Worm (Caenorhabditis elegans) whole organism, young adult: ENCODE data around the gene sre-9.
A peak's percentile ranks its signal among the peaks of the same experiment; 100 is the strongest.

Source experiments
- B0019.2 ChIP-seq: fragments of 200-800 bp; sonication (Bioruptor generic); conservative IDR thresholded peaks from 2 replicates; pipeline ENCODE4 v1.3.6; 2022; ENCODE audit warnings: missing genetic modification reagents, missing genetic modification characterization, missing compliant biosample characterization
- B0035.1 ChIP-seq: sonication (generic microtip); optimal IDR thresholded peaks from 2 replicates; lab custom pipeline; 2016; ENCODE audit warnings: missing genetic modification characterization, mild to moderate bottlenecking, missing compliant biosample characterization, missing genotype, missing genetic modification reagents
- D2030.7 ChIP-seq: fragments of 200-800 bp; sonication (Bioruptor generic); IDR thresholded peaks from 2 replicates; pipeline ENCODE4 v1.3.6; 2022; ENCODE audit warnings: missing genetic modification reagents, missing genetic modification characterization, missing compliant biosample characterization
- F22D6.2 ChIP-seq: sonication (generic microtip); optimal IDR thresholded peaks from 2 replicates; lab custom pipeline; 2016; ENCODE audit warnings: mild to moderate bottlenecking, missing genetic modification characterization, missing compliant biosample characterization
- F33H1.4 ChIP-seq: fragments of 200-800 bp; sonication (Bioruptor generic); IDR thresholded peaks from 2 replicates; pipeline ENCODE4 v1.3.6; 2022; ENCODE audit warnings: missing genetic modification reagents, missing genetic modification characterization, missing compliant biosample characterization
- F39B2.1 ChIP-seq: fragments of 200-800 bp; sonication (Bioruptor generic); IDR thresholded peaks from 2 replicates; pipeline ENCODE4 v1.3.6; 2022; ENCODE audit warnings: missing genetic modification reagents, missing genetic modification characterization, missing compliant biosample characterization
- F57A8.1 ChIP-seq: fragments of 200-800 bp; sonication (Bioruptor generic); optimal IDR thresholded peaks from 2 replicates; lab custom pipeline; 2018; ENCODE audit warnings: mild to moderate bottlenecking, missing genetic modification characterization, moderate library complexity, missing compliant biosample characterization
- K11D2.4 ChIP-seq: fragments of 200-800 bp; sonication (Bioruptor generic); IDR thresholded peaks from 2 replicates; pipeline ENCODE4 v1.3.6; 2022; ENCODE audit warnings: missing genetic modification reagents, missing genetic modification characterization, missing compliant biosample characterization
- T07F8.4 ChIP-seq: sonication (generic microtip); optimal IDR thresholded peaks from 2 replicates; lab custom pipeline; 2016; ENCODE audit warnings: mild to moderate bottlenecking, missing genetic modification characterization, moderate library complexity, missing compliant biosample characterization
- Y67H2A.10 ChIP-seq: fragments of 200-800 bp; sonication (Bioruptor generic); conservative IDR thresholded peaks from 2 replicates; pipeline ENCODE4 v1.3.6; 2022; ENCODE audit warnings: missing genetic modification reagents, missing genetic modification characterization, missing compliant biosample characterization
- Y95B8A.8 ChIP-seq: fragments of 200-800 bp; sonication (Bioruptor generic); IDR thresholded peaks from 2 replicates; pipeline ENCODE4 v1.3.6; 2022; ENCODE audit warnings: missing genetic modification reagents, missing genetic modification characterization, missing compliant biosample characterization
- aptf-3 ChIP-seq: fragments of 200-800 bp; sonication (Bioruptor generic); IDR thresholded peaks from 2 replicates; pipeline ENCODE4 v1.3.6; 2022; ENCODE audit warnings: missing genetic modification characterization, missing compliant biosample characterization
- attf-6 ChIP-seq: fragments of 200-800 bp; sonication (Bioruptor generic); IDR thresholded peaks from 2 replicates; pipeline ENCODE4 v1.3.6; 2022; ENCODE audit warnings: missing genetic modification reagents, missing genetic modification characterization, missing compliant biosample characterization
- bed-2 ChIP-seq: fragments of 200-800 bp; sonication (Bioruptor generic); IDR thresholded peaks from 2 replicates; pipeline ENCODE4 v1.3.6; 2022; ENCODE audit warnings: missing genetic modification reagents, missing genetic modification characterization, missing compliant biosample characterization
- cebp-2 ChIP-seq: fragments of 200-800 bp; sonication (Bioruptor generic); IDR thresholded peaks from 2 replicates; pipeline ENCODE4 v1.3.6; 2022; ENCODE audit warnings: missing genetic modification characterization, missing compliant biosample characterization
- ceh-58 ChIP-seq: fragments of 200-800 bp; sonication (Bioruptor generic); IDR thresholded peaks from 2 replicates; pipeline ENCODE4 v1.3.6; 2022; ENCODE audit warnings: missing genetic modification characterization, missing compliant biosample characterization
- ceh-79 ChIP-seq: sonication (generic microtip); optimal IDR thresholded peaks from 2 replicates; lab custom pipeline; 2017; ENCODE audit warnings: mild to moderate bottlenecking, missing genetic modification characterization, missing compliant biosample characterization
- ceh-91 ChIP-seq: fragments of 200-800 bp; sonication (Bioruptor generic); IDR thresholded peaks from 2 replicates; pipeline ENCODE4 v1.3.6; 2022; ENCODE audit warnings: missing genetic modification reagents, missing genetic modification characterization, missing compliant biosample characterization
- dox-1 ChIP-seq: fragments of 200-800 bp; sonication (Bioruptor generic); IDR thresholded peaks from 2 replicates; pipeline ENCODE4 v1.3.6; 2022; ENCODE audit warnings: missing genetic modification reagents, missing genetic modification characterization, missing compliant biosample characterization
- dpl-1 ChIP-seq: fragments of 150-350 bp; optimal IDR thresholded peaks from 2 replicates; lab custom pipeline; 2014; ENCODE audit warnings: missing biosample characterization, missing genetic modification reagents, missing genetic modification characterization
- efl-1 ChIP-seq: fragments of 150-350 bp; optimal IDR thresholded peaks from 2 replicates; lab custom pipeline; 2014; ENCODE audit warnings: missing biosample characterization, missing genetic modification reagents, missing genetic modification characterization
- egl-44 ChIP-seq: fragments of 200-800 bp; sonication (Bioruptor generic); IDR thresholded peaks from 2 replicates; pipeline ENCODE4 v1.3.6; 2022; ENCODE audit warnings: missing genetic modification reagents, missing genetic modification characterization, missing compliant biosample characterization
- egrh-3 ChIP-seq: fragments of 200-800 bp; sonication (Bioruptor generic); IDR thresholded peaks from 2 replicates; pipeline ENCODE4 v1.3.6; 2022; ENCODE audit warnings: missing genetic modification reagents, missing genetic modification characterization, missing compliant biosample characterization
- hmg-1.2 ChIP-seq: fragments of 200-800 bp; sonication (Bioruptor generic); IDR thresholded peaks from 2 replicates; pipeline ENCODE4 v1.3.6; 2022; ENCODE audit warnings: missing genetic modification reagents, missing genetic modification characterization, missing compliant biosample characterization
- hmg-20 ChIP-seq: fragments of 200-800 bp; sonication (Bioruptor generic); IDR thresholded peaks from 2 replicates; pipeline ENCODE4 v1.3.6; 2022; ENCODE audit warnings: missing genetic modification reagents, missing genetic modification characterization, missing compliant biosample characterization
- hsf-1 ChIP-seq: fragments of 200-800 bp; sonication (Bioruptor generic); IDR thresholded peaks from 2 replicates; pipeline ENCODE4 v1.3.6; 2022; ENCODE audit warnings: missing genetic modification reagents, missing genetic modification characterization, missing compliant biosample characterization
- lsl-1 ChIP-seq: fragments of 200-800 bp; sonication (Bioruptor generic); optimal IDR thresholded peaks from 2 replicates; lab custom pipeline; 2018; ENCODE audit warnings: mild to moderate bottlenecking, missing genetic modification characterization, moderate library complexity, missing compliant biosample characterization
- madf-10 ChIP-seq: sonication (generic microtip); optimal IDR thresholded peaks from 2 replicates; lab custom pipeline; 2016; ENCODE audit warnings: mild to moderate bottlenecking, missing genetic modification characterization, missing compliant biosample characterization
- madf-6 ChIP-seq: fragments of 200-800 bp; sonication (Bioruptor generic); IDR thresholded peaks from 2 replicates; pipeline ENCODE4 v1.3.6; 2022; ENCODE audit warnings: missing genetic modification reagents, missing genetic modification characterization, missing compliant biosample characterization
- madf-8 ChIP-seq: fragments of 200-800 bp; sonication (Bioruptor generic); conservative IDR thresholded peaks from 2 replicates; pipeline ENCODE4 v1.3.6; 2022; ENCODE audit warnings: missing genetic modification reagents, missing genetic modification characterization, missing compliant biosample characterization
- mxl-1 ChIP-seq: sonication (generic microtip); optimal IDR thresholded peaks from 2 replicates; lab custom pipeline; 2016; ENCODE audit warnings: missing genetic modification characterization, missing compliant biosample characterization
- nfya-2 ChIP-seq: fragments of 200-800 bp; sonication (Bioruptor generic); IDR thresholded peaks from 2 replicates; pipeline ENCODE4 v1.3.6; 2022; ENCODE audit warnings: missing genetic modification reagents, missing genetic modification characterization, missing compliant biosample characterization
- nfyb-1 ChIP-seq: fragments of 200-800 bp; sonication (Bioruptor generic); IDR thresholded peaks from 2 replicates; pipeline ENCODE4 v1.3.6; 2022; ENCODE audit warnings: missing genetic modification reagents, missing genetic modification characterization, missing compliant biosample characterization
- nhr-120 ChIP-seq: fragments of 200-800 bp; sonication (Bioruptor generic); IDR thresholded peaks from 2 replicates; pipeline ENCODE4 v1.3.6; 2022; ENCODE audit warnings: missing genetic modification characterization, missing compliant biosample characterization
- nhr-90 ChIP-seq: sonication (generic microtip); optimal IDR thresholded peaks from 2 replicates; lab custom pipeline; 2016; ENCODE audit warnings: missing genotype, mild to moderate bottlenecking, missing genetic modification characterization, missing compliant biosample characterization
- rcor-1 ChIP-seq: fragments of 200-800 bp; sonication (Bioruptor generic); IDR thresholded peaks from 2 replicates; pipeline ENCODE4 v1.3.6; 2022; ENCODE audit warnings: missing genetic modification reagents, missing genetic modification characterization, missing compliant biosample characterization
- rec-8 ChIP-seq, 2 experiments: sonication (generic microtip); optimal IDR thresholded peaks; 2 replicates each; lab custom pipeline; 2016; ENCODE audit warnings: mild to moderate bottlenecking in 2 of 2, missing genetic modification characterization in 2 of 2, missing genetic modification reagents in 2 of 2, missing genotype in 2 of 2, missing biosample characterization in 1 of 2, missing compliant biosample characterization in 1 of 2, moderate library complexity in 1 of 2
- snpc-3.4 ChIP-seq: sonication (generic microtip); optimal IDR thresholded peaks from 2 replicates; lab custom pipeline; 2017; ENCODE audit warnings: missing genetic modification characterization, mild to moderate bottlenecking, missing compliant biosample characterization, antibody characterized with exemption, moderate library complexity, missing genotype, missing genetic modification reagents
- sptf-2 ChIP-seq: fragments of 200-800 bp; sonication (Bioruptor generic); optimal IDR thresholded peaks from 2 replicates; lab custom pipeline; 2018; ENCODE audit warnings: mild to moderate bottlenecking, missing genetic modification characterization, missing compliant biosample characterization
- tbp1 ChIP-seq: fragments of 200-800 bp; sonication (Bioruptor generic); optimal IDR thresholded peaks from 2 replicates; lab custom pipeline; 2018; ENCODE audit warnings: mild to moderate bottlenecking, missing genetic modification characterization, missing compliant biosample characterization
- xnd-1 ChIP-seq: sonication (generic microtip); optimal IDR thresholded peaks from 2 replicates; lab custom pipeline; 2016; ENCODE audit warnings: missing genotype, missing genetic modification reagents, missing genetic modification characterization, missing compliant biosample characterization
- zfh-2 ChIP-seq: fragments of 200-800 bp; sonication (Bioruptor generic); conservative IDR thresholded peaks from 2 replicates; pipeline ENCODE4 v1.3.6; 2022; ENCODE audit warnings: missing genetic modification reagents, missing genetic modification characterization, missing compliant biosample characterization
- ztf-18 ChIP-seq: sonication (generic microtip); optimal IDR thresholded peaks from 2 replicates; lab custom pipeline; 2016; ENCODE audit warnings: missing genotype, mild to moderate bottlenecking, missing genetic modification characterization, missing compliant biosample characterization
- ztf-3 ChIP-seq: fragments of 200-800 bp; sonication (Bioruptor generic); optimal IDR thresholded peaks from 2 replicates; lab custom pipeline; 2018; ENCODE audit warnings: mild to moderate bottlenecking, missing genetic modification characterization, missing compliant biosample characterization

The sre-9 gene

DNA sequence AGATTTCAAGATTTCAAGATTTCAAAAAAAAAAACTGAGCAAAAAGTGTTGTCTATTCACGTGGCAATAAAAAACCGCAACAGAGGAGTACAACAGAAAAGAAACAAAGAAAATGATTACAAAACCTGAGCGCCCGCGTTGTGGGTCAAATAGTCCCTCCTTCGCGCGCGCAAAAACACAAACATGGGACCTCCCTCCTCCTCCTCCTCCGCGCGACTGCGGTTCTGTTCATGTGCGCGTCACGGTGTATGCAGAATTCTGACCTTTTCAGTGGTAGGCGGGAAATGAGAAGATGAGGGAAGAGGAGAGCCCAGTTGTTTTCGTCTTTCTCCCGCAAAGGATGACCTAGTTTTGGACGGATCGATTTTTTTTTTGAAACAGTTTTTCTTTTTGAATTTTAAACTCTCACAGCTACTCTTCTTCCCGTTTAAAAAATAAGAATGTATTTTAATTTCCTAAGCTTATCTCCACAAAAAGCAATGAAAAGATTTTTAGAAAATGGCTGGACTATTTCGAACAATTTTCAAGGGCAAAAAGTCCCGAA, 2.3 kb upstream of the sre-9 start, which contains the start of gene C17E7.4:
C17E7.4 (plus strand) TSS at position 494 of the 544 bp plus-strand sequence.
- TF ChIP-seq ztf-18 (tag; lab: Kevin White, UChicago) (no peak), tbp1 (GFP tag; lab: Kevin White, UChicago) (no peak), nhr-90 (no peak), dpl-1 (GFP tag; lab: Kevin White, UChicago) (peak; percentile 69), attf-6 (no peak), lsl-1 (GFP tag; lab: Kevin White, UChicago) (peak; percentile 9), Y95B8A.8 (no peak), B0019.2 (GFP tag; lab: Robert Waterston, UW) (no peak), ceh-91 (GFP tag; lab: Robert Waterston, UW) (peak; percentile 44; the same call in 1 of the 2 replicates), D2030.7 (GFP tag; lab: Robert Waterston, UW) (peak; percentile 47; the same call in 1 of the 2 replicates), efl-1 (GFP tag; lab: Kevin White, UChicago) (peak; percentile 89), rcor-1 (no peak), ztf-3 (no peak), F57A8.1 (GFP tag; lab: Kevin White, UChicago) (no peak), madf-6 (GFP tag; lab: Robert Waterston, UW) (peak; percentile 88), F39B2.1 (GFP tag; lab: Robert Waterston, UW) (no peak), hmg-1.2 (GFP tag; lab: Robert Waterston, UW) (peak; percentile 54; the same call in 1 of the 2 replicates), egrh-3 (GFP tag; lab: Robert Waterston, UW) (peak; percentile 70), madf-8 (peak; percentile 72), xnd-1 (tag; lab: Kevin White, UChicago) (peak; percentile 48), snpc-3.4 (tag; lab: Kevin White, UChicago) (peak; percentile 16), ceh-58 (GFP tag; lab: Robert Waterston, UW) (no peak), cebp-2 (GFP tag; lab: Robert Waterston, UW) (no peak), dox-1 (GFP tag; lab: Robert Waterston, UW) (peak; percentile 62; the same call in 1 of the 2 replicates)

ce11 chrV:3896018-3896417, 1.3 kb downstream of the sre-9 start:
- TF ChIP-seq ceh-91 (GFP tag; lab: Robert Waterston, UW), result no peak
- TF ChIP-seq ceh-79 (tag; lab: Kevin White, UChicago), result no peak
- no peak for TF ChIP-seq K11D2.4 (GFP tag; lab: Robert Waterston, UW)
- no peak for TF ChIP-seq F22D6.2 (tag; lab: Kevin White, UChicago)
- TF ChIP-seq bed-2 (GFP tag; lab: Robert Waterston, UW), result no peak
- no peak for TF ChIP-seq madf-8
- TF ChIP-seq egl-44 (GFP tag; lab: Robert Waterston, UW), result no peak
- TF ChIP-seq rec-8 (tag; optimal IDR thresholded peaks at IDR 0.05; lab: Kevin White, UChicago), result no peak
- TF ChIP-seq madf-10 (tag; lab: Kevin White, UChicago), result no peak
- TF ChIP-seq B0035.1 (tag; lab: Kevin White, UChicago), result no peak
- TF ChIP-seq mxl-1 (tag; lab: Kevin White, UChicago), result no peak
- no peak for TF ChIP-seq F33H1.4 (GFP tag; lab: Robert Waterston, UW)

ce11 chrV:3900102-3900501, 5.3 kb downstream of the sre-9 start, which contains the start of gene irld-22:
TSS of gene irld-22 (minus strand) at chrV:3900202.
- TF ChIP-seq zfh-2 (GFP tag; lab: Robert Waterston, UW), result no peak
- no peak for TF ChIP-seq hmg-20 (GFP tag; lab: Robert Waterston, UW)
- no peak for TF ChIP-seq sptf-2 (GFP tag; lab: Kevin White, UChicago)
- no peak for TF ChIP-seq Y67H2A.10 (GFP tag; lab: Robert Waterston, UW)
- TF ChIP-seq attf-6, result no peak
- TF ChIP-seq lsl-1 (GFP tag; lab: Kevin White, UChicago), result no peak
- no peak for TF ChIP-seq hmg-1.2 (GFP tag; lab: Robert Waterston, UW)
- TF ChIP-seq nfya-2 (GFP tag; lab: Robert Waterston, UW), result no peak
- TF ChIP-seq hsf-1 (GFP tag; lab: Robert Waterston, UW), result no peak
- TF ChIP-seq nfyb-1 (GFP tag; lab: Robert Waterston, UW), result no peak
- TF ChIP-seq F22D6.2 (tag; lab: Kevin White, UChicago), result no peak
- TF ChIP-seq snpc-3.4 (tag; lab: Kevin White, UChicago), result no peak
- no peak for TF ChIP-seq F33H1.4 (GFP tag; lab: Robert Waterston, UW)
- no peak for TF ChIP-seq T07F8.4 (tag; lab: Kevin White, UChicago)
- TF ChIP-seq aptf-3 (GFP tag; lab: Robert Waterston, UW), result no peak
- TF ChIP-seq nhr-120 (GFP tag; lab: Robert Waterston, UW), result no peak
